Worm (Caenorhabditis elegans): ENCODE results near the gene ari-2.
A peak's percentile ranks its signal among the peaks of the same experiment; 100 is the strongest.

ari-2 gene

ce11 chrIV:5605225-5605624, 54.3 kb downstream of the ari-2 start:
- TF ChIP-seq hif-1 (tag; optimal IDR thresholded peaks at IDR 0.05) (no peak), dmd-8 (GFP tag; IDR thresholded peaks at IDR 0.05) (no peak), hlh-11 (tag; optimal IDR thresholded peaks at IDR 0.05) (peak; percentile 71), hlh-30 (tag; optimal IDR thresholded peaks at IDR 0.05; ENCODE audit: insufficient read depth) (peak; percentile 92), dmd-6 (GFP tag; IDR thresholded peaks at IDR 0.05) (peak; percentile 20; the same call in 1 of the 2 replicates), Y105C5A.15 (GFP tag; IDR thresholded peaks at IDR 0.05) (no peak), nhr-28 (tag; optimal IDR thresholded peaks at IDR 0.05) (peak; percentile 71), snpc-1.2 (GFP tag; IDR thresholded peaks at IDR 0.05) (no peak), dve-1 (tag; optimal IDR thresholded peaks at IDR 0.05; ENCODE audit: insufficient read depth) (peak; percentile 54), ama-1 (optimal IDR thresholded peaks at IDR 0.05) (peak; percentile 40), pha-4 (GFP tag; IDR thresholded peaks at IDR 0.05) (no peak; the same call in 1 of the 2 replicates), pha-4 (tag; optimal IDR thresholded peaks at IDR 0.05) (peak; percentile 30), pqm-1 (tag; optimal IDR thresholded peaks at IDR 0.05) (no peak), ceh-28 (tag; optimal IDR thresholded peaks at IDR 0.05) (no peak), nhr-6 (tag; optimal IDR thresholded peaks at IDR 0.05) (peak; percentile 70), attf-4 (tag; optimal IDR thresholded peaks at IDR 0.05) (no peak), mdl-1 (tag; optimal IDR thresholded peaks at IDR 0.05) (peak in 1 of 2 experiments; percentile 61), spr-1 (tag; optimal IDR thresholded peaks at IDR 0.05) (no peak), cey-2 (tag; optimal IDR thresholded peaks at IDR 0.05; ENCODE audit: borderline replicate concordance, insufficient read depth) (peak; percentile 22)

- TF ChIP-seq ceh-82 (tag; optimal IDR thresholded peaks at IDR 0.05) = no peak
- TF ChIP-seq nhr-76 (tag; optimal IDR thresholded peaks at IDR 0.05) = no peak
- no peak for TF ChIP-seq zfp-3 (GFP tag; conservative IDR thresholded peaks at IDR 0.05)
- TF ChIP-seq aha-1 (tag) = peak; percentile 64
- no peak for TF ChIP-seq F44E2.7 (GFP tag; IDR thresholded peaks at IDR 0.05)
- no peak for TF ChIP-seq nhr-237 (tag; optimal IDR thresholded peaks at IDR 0.05)
- TF ChIP-seq lin-13 (GFP tag; optimal IDR thresholded peaks at IDR 0.05) = peak; percentile 9
- TF ChIP-seq F49E8.2 (tag; optimal IDR thresholded peaks at IDR 0.05; ENCODE audit: borderline replicate concordance) = no peak
- TF ChIP-seq nhr-77 (tag; optimal IDR thresholded peaks at IDR 0.05) = peak; percentile 77
- peak; percentile 91 for TF ChIP-seq ceh-20 (GFP tag; IDR thresholded peaks at IDR 0.05)
- no peak for TF ChIP-seq skn-1 (tag; optimal IDR thresholded peaks at IDR 0.05)
- TF ChIP-seq dmd-8 (GFP tag; IDR thresholded peaks at IDR 0.05) = no peak
- peak; percentile 59 for TF ChIP-seq nhr-25 (tag; optimal IDR thresholded peaks at IDR 0.05; ENCODE audit: borderline replicate concordance, insufficient read depth)
- peak; percentile 53 for TF ChIP-seq dpl-1 (GFP tag; optimal IDR thresholded peaks at IDR 0.05)
- TF ChIP-seq lir-3 (tag; optimal IDR thresholded peaks at IDR 0.05) = no peak
- TF ChIP-seq ceh-32 (tag; optimal IDR thresholded peaks at IDR 0.05; ENCODE audit: poor library complexity) = no peak
- TF ChIP-seq ceh-44 (GFP tag; IDR thresholded peaks at IDR 0.05) = peak; percentile 44; the same call in 1 of the 2 replicates
- TF ChIP-seq lin-38 (GFP tag; IDR thresholded peaks at IDR 0.05) = peak; percentile 46
- TF ChIP-seq rbr-2 (tag; optimal IDR thresholded peaks at IDR 0.05) = peak; percentile 86
- TF ChIP-seq daf-12 (tag; optimal IDR thresholded peaks at IDR 0.05) = no peak
- no peak for TF ChIP-seq spr-3 (GFP tag; optimal IDR thresholded peaks at IDR 0.05)
- peak; percentile 85 for TF ChIP-seq nhr-6 (tag; optimal IDR thresholded peaks at IDR 0.05)
- TF ChIP-seq ZK337.2 (GFP tag; IDR thresholded peaks at IDR 0.05) = no peak
- no peak for TF ChIP-seq ceh-62 (tag; optimal IDR thresholded peaks at IDR 0.05)
- TF ChIP-seq mes-2 (tag; optimal IDR thresholded peaks at IDR 0.05; ENCODE audit: poor library complexity, severe bottlenecking) = peak; percentile 65
- no peak for TF ChIP-seq zfp-2 (tag; optimal IDR thresholded peaks at IDR 0.05)
- no peak for TF ChIP-seq vab-7 (GFP tag; IDR thresholded peaks at IDR 0.05)
- 0 out of 2 replicates have a peak, but pooled peaks have one; percentile 19 for TF ChIP-seq lin-29 (GFP tag; IDR thresholded peaks at IDR 0.05)
- no peak for TF ChIP-seq php-3 (GFP tag; IDR thresholded peaks at IDR 0.05)
- no peak for TF ChIP-seq aly-2 (tag; optimal IDR thresholded peaks at IDR 0.05)
- no peak for TF ChIP-seq ces-1 (GFP tag; optimal IDR thresholded peaks at IDR 0.05)
- TF ChIP-seq T26A8.4 (GFP tag; IDR thresholded peaks at IDR 0.05) = no peak; the same call in 1 of the 2 replicates
- peak; percentile 65 for TF ChIP-seq dmd-6 (GFP tag; IDR thresholded peaks at IDR 0.05)
- peak; percentile 94 for TF ChIP-seq mep-1 (tag; optimal IDR thresholded peaks at IDR 0.05)
- no peak for TF ChIP-seq pqm-1 (tag; optimal IDR thresholded peaks at IDR 0.05)
Observed at ce11 chrIV:5607343-5607742, 56.4 kb downstream of the ari-2 start.

All from whole organism, L4 larva.